Worm (Caenorhabditis elegans): ENCODE data around the gene C48D1.9.

ce11 chrIV:13190075-13190474 is 19.4 kb downstream of the C48D1.9 start:
- TF ChIP-seq ref-1 (GFP tag; conservative IDR thresholded peaks at IDR 0.05) (no peak), ztf-29 (GFP tag; IDR thresholded peaks at IDR 0.05) (no peak)

Data from whole organism, midembryonic.